Fruit fly (Drosophila melanogaster): ENCODE measurements around the gene Sry-beta.
A peak's percentile ranks its signal among the peaks of the same experiment; 100 is the strongest.

The Sry-beta gene

DNA sequence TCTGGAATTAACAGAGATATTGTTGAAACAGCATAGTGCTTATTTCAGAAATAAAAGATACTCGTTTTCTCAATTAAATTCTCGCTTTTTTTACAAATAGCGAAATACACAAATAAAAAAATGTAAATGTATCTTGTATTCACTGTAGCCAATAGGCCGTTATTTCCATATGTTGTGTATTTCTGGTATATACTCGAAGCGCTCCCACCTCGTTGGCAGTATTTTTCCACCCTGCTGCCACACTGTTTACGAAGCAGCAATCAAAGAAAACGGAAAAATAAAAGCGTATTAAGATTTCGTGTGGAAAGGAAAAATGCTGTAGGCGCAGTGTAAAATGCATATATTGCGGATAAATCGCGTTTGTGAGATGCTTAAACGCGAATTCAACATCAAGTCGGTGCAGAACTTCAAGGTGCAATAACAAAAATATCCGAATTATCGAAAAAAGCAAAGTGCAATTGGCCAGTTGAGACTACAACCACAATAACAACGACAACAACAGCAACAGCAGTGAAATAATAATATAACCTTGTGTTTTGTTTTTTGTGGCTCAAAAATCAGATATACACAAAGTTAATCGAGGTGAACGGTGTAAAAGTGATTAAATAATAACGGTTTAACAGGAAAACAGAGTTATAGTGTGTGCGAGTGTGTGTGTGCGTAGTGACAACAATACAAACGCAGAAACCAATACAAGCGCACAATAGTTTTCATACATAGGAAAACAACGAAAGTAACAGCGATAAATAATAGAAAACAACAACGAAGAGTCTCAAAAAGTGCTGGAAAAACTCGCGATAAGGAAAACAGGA, 18.7 kb downstream of the Sry-beta start, which contains the start of gene sima (continued):
- TF ChIP-seq bbx (GFP tag; IDR thresholded peaks at IDR 0.05; ENCODE audit: partially characterized antibody) (no peak), CG3726 (GFP tag; IDR thresholded peaks at IDR 0.05) (no peak), CG4730 (GFP tag; IDR thresholded peaks at IDR 0.05) (peak; percentile 20; the same call in 1 of the 2 replicates), CG2889 (GFP tag; IDR thresholded peaks at IDR 0.05) (no peak), CG6272 (GFP tag; IDR thresholded peaks at IDR 0.05) (no peak), Mes4 (GFP tag; optimal IDR thresholded peaks at IDR 0.05) (no peak), scrt (GFP tag; optimal IDR thresholded peaks at IDR 0.05) (peak; percentile 5), D19B (GFP tag; optimal IDR thresholded peaks at IDR 0.05) (no peak), Ada2b (GFP tag; IDR thresholded peaks at IDR 0.05) (peak; percentile 59), CG10654 (GFP tag; optimal IDR thresholded peaks at IDR 0.05) (no peak), Rfx (GFP tag; IDR thresholded peaks at IDR 0.05) (peak; percentile 64), dimm (GFP tag; IDR thresholded peaks at IDR 0.05) (no peak), NK7.1 (GFP tag; optimal IDR thresholded peaks at IDR 0.05) (peak; percentile 57), CG18599 (GFP tag; optimal IDR thresholded peaks at IDR 0.05) (peak; percentile 24), Nf-YC (tag; optimal IDR thresholded peaks at IDR 0.05) (peak; percentile 50), Neu2 (GFP tag; optimal IDR thresholded peaks at IDR 0.05; ENCODE audit: borderline replicate concordance) (no peak), ttk (GFP tag; IDR thresholded peaks at IDR 0.05) (peak; percentile 30), pnt (GFP tag; optimal IDR thresholded peaks at IDR 0.05) (no peak), vvl (GFP tag; IDR thresholded peaks at IDR 0.05) (peak; percentile 69), CG31388 (GFP tag; optimal IDR thresholded peaks at IDR 0.05) (no peak), D19A (tag; optimal IDR thresholded peaks at IDR 0.05) (peak; percentile 75), knrl (GFP tag; IDR thresholded peaks at IDR 0.05; ENCODE audit: partially characterized antibody) (no peak; the same call in 2 of the 3 replicates), CG11504 (tag; optimal IDR thresholded peaks at IDR 0.05) (peak; percentile 39), CG2116 (GFP tag; optimal IDR thresholded peaks at IDR 0.05) (peak; percentile 34), CG13775 (GFP tag; optimal IDR thresholded peaks at IDR 0.05) (no peak), disco-r (GFP tag; optimal IDR thresholded peaks at IDR 0.05) (no peak), Dek (tag; optimal IDR thresholded peaks at IDR 0.05) (peak; percentile 52), zfh2 (GFP tag; optimal IDR thresholded peaks at IDR 0.05) (no peak), da (GFP tag; optimal IDR thresholded peaks at IDR 0.05) (no peak), crol (GFP tag; IDR thresholded peaks at IDR 0.05) (no peak), odd (GFP tag; optimal IDR thresholded peaks at IDR 0.05) (no peak), CG9437 (GFP tag; optimal IDR thresholded peaks at IDR 0.05) (no peak), Oaz (GFP tag; IDR thresholded peaks at IDR 0.05) (no peak), schlank (tag; optimal IDR thresholded peaks at IDR 0.05) (no peak), cwo (GFP tag; optimal IDR thresholded peaks at IDR 0.05) (peak; percentile 43), CG6791 (GFP tag; IDR thresholded peaks at IDR 0.05; ENCODE audit: partially characterized antibody) (0 out of 3 replicates have a peak, but pooled peaks have one; percentile 31), Sry-δ (GFP tag; optimal IDR thresholded peaks at IDR 0.05) (peak; percentile 27), CG2129 (GFP tag; IDR thresholded peaks at IDR 0.05; ENCODE audit: partially characterized antibody) (no peak), sna (GFP tag; IDR thresholded peaks at IDR 0.05; ENCODE audit: partially characterized antibody) (no peak), CG8765 (GFP tag; IDR thresholded peaks at IDR 0.05) (no peak), Side (GFP tag; optimal IDR thresholded peaks at IDR 0.05) (no peak), Nf-YA (GFP tag; IDR thresholded peaks at IDR 0.05) (no peak), gcm2 (GFP tag; optimal IDR thresholded peaks at IDR 0.05) (no peak), CG8478 (optimal IDR thresholded peaks at IDR 0.05) (no peak), nmo (GFP tag; optimal IDR thresholded peaks at IDR 0.05) (peak; percentile 51), h (optimal IDR thresholded peaks at IDR 0.05) (no peak), shn (GFP tag; optimal IDR thresholded peaks at IDR 0.05) (peak; percentile 6), CG8281 (tag; optimal IDR thresholded peaks at IDR 0.05) (no peak), insv (GFP tag; optimal IDR thresholded peaks at IDR 0.05) (no peak), trh (GFP tag; optimal IDR thresholded peaks at IDR 0.05) (no peak)

Measured in whole organism, embryonic.